Worm (Caenorhabditis elegans): Measurements from ENCODE around the gene F46F2.5.
A peak's percentile ranks its signal among the peaks of the same experiment; 100 is the strongest.

The F46F2.5 gene

DNA sequence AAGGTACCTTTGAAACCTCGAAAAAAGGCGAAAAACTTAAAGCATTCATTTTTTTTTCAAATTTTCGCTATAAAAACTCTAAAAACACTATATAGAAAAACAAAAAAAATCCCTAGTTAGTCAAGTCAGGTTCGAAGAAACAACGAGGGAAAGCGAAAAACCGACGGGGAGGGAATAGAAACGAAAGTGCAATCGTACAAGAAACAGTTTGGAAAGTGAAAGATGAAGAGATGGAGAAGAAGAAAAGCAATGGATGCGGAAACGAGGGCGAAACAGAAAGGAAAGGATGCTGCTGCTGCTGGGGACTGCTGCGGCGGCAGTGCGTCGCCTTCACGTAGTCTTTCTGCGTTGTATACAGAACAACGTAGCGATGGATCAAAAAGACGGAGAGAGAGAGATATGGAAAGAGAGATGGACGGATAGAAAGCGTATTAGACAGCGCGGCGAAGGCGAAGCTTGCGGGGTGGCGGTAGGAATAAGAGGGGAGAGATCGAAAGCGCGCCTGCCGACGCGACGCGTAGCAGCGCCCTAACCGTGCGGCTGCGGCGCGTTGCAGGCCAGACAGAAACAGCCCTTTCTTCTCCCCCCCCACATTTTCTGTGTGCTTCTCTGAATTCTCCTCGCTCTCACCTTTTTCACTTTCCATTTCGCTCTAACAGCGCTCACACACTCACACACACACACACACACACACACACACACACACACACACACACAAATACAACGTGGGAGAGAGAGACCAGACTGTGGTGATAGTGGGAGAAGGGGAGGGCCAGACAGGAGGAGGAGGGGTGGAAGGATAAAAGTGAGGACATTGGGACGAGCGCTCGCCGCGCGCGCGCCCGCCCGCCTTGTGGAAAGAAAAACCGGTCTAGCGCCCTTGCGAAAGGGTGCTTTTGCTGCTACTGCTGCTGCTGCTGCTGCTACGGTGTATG, 12.6 kb downstream of the F46F2.5 start:
- TF ChIP-seq drap-1 (GFP tag; optimal IDR thresholded peaks at IDR 0.05): peak; percentile 77
- TF ChIP-seq hlh-1 (tag; optimal IDR thresholded peaks at IDR 0.05): peak; percentile 5
- TF ChIP-seq M03D4.4 (tag; optimal IDR thresholded peaks at IDR 0.05): peak; percentile 79
- TF ChIP-seq pha-4 (tag; optimal IDR thresholded peaks at IDR 0.05): peak; percentile 83
- peak; percentile 43 for TF ChIP-seq ces-1 (GFP tag; optimal IDR thresholded peaks at IDR 0.05)
- peak; percentile 58 for TF ChIP-seq cnd-1 (tag; optimal IDR thresholded peaks at IDR 0.05)
- peak; percentile 23 for TF ChIP-seq tbx-8 (GFP tag; optimal IDR thresholded peaks at IDR 0.05)
- TF ChIP-seq unc-120 (tag; optimal IDR thresholded peaks at IDR 0.05; ENCODE audit: poor library complexity, severe bottlenecking): peak; percentile 88
- peak; percentile 46 for TF ChIP-seq bed-3 (GFP tag; optimal IDR thresholded peaks at IDR 0.05)
- TF ChIP-seq nhr-76 (tag; optimal IDR thresholded peaks at IDR 0.05): peak; percentile 59
- TF ChIP-seq snpc-4 (tag; optimal IDR thresholded peaks at IDR 0.05): no peak
- TF ChIP-seq nhr-237 (tag; optimal IDR thresholded peaks at IDR 0.05): peak; percentile 95
- TF ChIP-seq ceh-83 (GFP tag; optimal IDR thresholded peaks at IDR 0.05): peak; percentile 10
- no peak for TF ChIP-seq zip-8 (tag; optimal IDR thresholded peaks at IDR 0.05)
- peak; percentile 30 for TF ChIP-seq ceh-43 (GFP tag; optimal IDR thresholded peaks at IDR 0.05)
- TF ChIP-seq lsy-2 (tag; optimal IDR thresholded peaks at IDR 0.05): peak; percentile 61
- peak; percentile 52 for TF ChIP-seq unc-62 (GFP tag; optimal IDR thresholded peaks at IDR 0.05)
- TF ChIP-seq unc-39 (tag; optimal IDR thresholded peaks at IDR 0.05): no peak
- no peak for TF ChIP-seq elt-3 (tag; optimal IDR thresholded peaks at IDR 0.05)
- TF ChIP-seq lin-32 (GFP tag; optimal IDR thresholded peaks at IDR 0.05): no peak
- TF ChIP-seq sem-2 (GFP tag; optimal IDR thresholded peaks at IDR 0.05): peak; percentile 60
- TF ChIP-seq nhr-28 (tag; optimal IDR thresholded peaks at IDR 0.05): no peak
- no peak for TF ChIP-seq nhr-2 (tag; optimal IDR thresholded peaks at IDR 0.05)
- peak; percentile 17 for TF ChIP-seq nhr-12 (tag; optimal IDR thresholded peaks at IDR 0.05)
- TF ChIP-seq elt-1 (tag; optimal IDR thresholded peaks at IDR 0.05; ENCODE audit: borderline replicate concordance, insufficient read depth): peak; percentile 16
- TF ChIP-seq sptf-1 (tag; optimal IDR thresholded peaks at IDR 0.05): peak; percentile 81
- TF ChIP-seq mep-1 (tag; optimal IDR thresholded peaks at IDR 0.05): peak; percentile 48
- no peak for TF ChIP-seq ceh-39 (tag; optimal IDR thresholded peaks at IDR 0.05)
- peak; percentile 27 for TF ChIP-seq lin-13 (tag; optimal IDR thresholded peaks at IDR 0.05)
- peak; percentile 79 for TF ChIP-seq mls-2 (tag; optimal IDR thresholded peaks at IDR 0.05)
- peak; percentile 91 for TF ChIP-seq blmp-1 (tag; optimal IDR thresholded peaks at IDR 0.05)
- TF ChIP-seq flh-1 (GFP tag; optimal IDR thresholded peaks at IDR 0.05): peak; percentile 64
- no peak for TF ChIP-seq mab-5 (tag; optimal IDR thresholded peaks at IDR 0.05)
- TF ChIP-seq ztf-11 (tag; optimal IDR thresholded peaks at IDR 0.05): peak; percentile 51
- peak; percentile 100 for TF ChIP-seq ham-2 (GFP tag; optimal IDR thresholded peaks at IDR 0.05)

DNA sequence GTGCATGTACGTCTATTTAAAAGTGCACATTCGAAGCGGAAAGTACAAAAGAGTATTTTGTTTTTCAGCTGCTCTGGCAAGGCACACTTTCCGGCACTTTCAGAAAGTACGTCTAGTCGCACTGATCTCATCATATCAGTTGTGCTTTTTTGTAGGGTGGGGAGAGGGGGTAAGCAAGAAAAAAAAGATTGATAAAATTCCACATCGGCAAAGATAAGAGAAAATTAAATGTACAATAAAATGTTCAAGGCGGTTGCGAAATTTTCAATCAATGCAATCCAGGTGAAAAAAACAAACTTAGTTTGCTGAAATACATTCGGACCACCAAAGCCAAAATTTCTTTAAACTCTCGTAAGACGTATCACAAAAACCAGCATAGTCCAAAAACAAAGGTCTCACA, 13.7 kb downstream of the F46F2.5 start:
- TF ChIP-seq ztf-11 (tag; optimal IDR thresholded peaks at IDR 0.05): no peak
- TF ChIP-seq ceh-39 (tag; optimal IDR thresholded peaks at IDR 0.05): no peak
- TF ChIP-seq ceh-83 (GFP tag; optimal IDR thresholded peaks at IDR 0.05): no peak
- TF ChIP-seq ceh-43 (GFP tag; optimal IDR thresholded peaks at IDR 0.05): no peak
- no peak for TF ChIP-seq unc-39 (tag; optimal IDR thresholded peaks at IDR 0.05)
- TF ChIP-seq pha-4 (tag; optimal IDR thresholded peaks at IDR 0.05): no peak
- TF ChIP-seq lin-13 (tag; optimal IDR thresholded peaks at IDR 0.05): no peak
- TF ChIP-seq hlh-1 (tag; optimal IDR thresholded peaks at IDR 0.05): no peak
- no peak for TF ChIP-seq tbx-8 (GFP tag; optimal IDR thresholded peaks at IDR 0.05)
- TF ChIP-seq mep-1 (tag; optimal IDR thresholded peaks at IDR 0.05): no peak
- no peak for TF ChIP-seq bed-3 (GFP tag; optimal IDR thresholded peaks at IDR 0.05)
- no peak for TF ChIP-seq mls-2 (tag; optimal IDR thresholded peaks at IDR 0.05)
- TF ChIP-seq zip-8 (tag; optimal IDR thresholded peaks at IDR 0.05): no peak
- no peak for TF ChIP-seq sptf-1 (tag; optimal IDR thresholded peaks at IDR 0.05)

DNA sequence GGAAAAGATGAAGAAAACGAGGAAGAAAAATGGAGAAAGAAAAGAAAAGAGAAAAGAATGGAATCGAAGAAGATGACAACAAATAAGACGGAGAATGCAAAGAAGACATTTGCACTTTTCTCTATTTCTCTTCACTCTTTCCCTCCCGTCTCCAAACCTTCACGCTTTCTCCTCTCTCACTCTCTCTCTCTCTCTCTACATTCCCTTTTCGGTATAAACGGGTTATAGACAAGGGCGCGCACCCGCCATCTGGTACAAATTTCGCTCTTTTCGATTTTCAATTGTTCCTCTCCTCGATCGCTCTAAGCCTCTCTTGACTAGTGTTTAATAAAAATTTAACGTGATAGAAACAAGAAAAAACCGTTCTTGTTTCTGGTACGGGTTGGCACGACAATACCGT, 14.3 kb downstream of the F46F2.5 start:
- peak; percentile 5 for TF ChIP-seq hlh-1 (tag; optimal IDR thresholded peaks at IDR 0.05)
- peak; percentile 78 for TF ChIP-seq nhr-237 (tag; optimal IDR thresholded peaks at IDR 0.05)
- TF ChIP-seq pha-4 (tag; optimal IDR thresholded peaks at IDR 0.05): peak; percentile 60
- peak; percentile 80 for TF ChIP-seq unc-62 (GFP tag; optimal IDR thresholded peaks at IDR 0.05)
- TF ChIP-seq snpc-4 (tag; optimal IDR thresholded peaks at IDR 0.05): no peak
- peak; percentile 59 for TF ChIP-seq lsy-2 (tag; optimal IDR thresholded peaks at IDR 0.05)
- no peak for TF ChIP-seq nhr-28 (tag; optimal IDR thresholded peaks at IDR 0.05)
- no peak for TF ChIP-seq ceh-39 (tag; optimal IDR thresholded peaks at IDR 0.05)
- TF ChIP-seq mep-1 (tag; optimal IDR thresholded peaks at IDR 0.05): peak; percentile 73
- TF ChIP-seq ces-1 (GFP tag; optimal IDR thresholded peaks at IDR 0.05): peak; percentile 100
- peak; percentile 29 for TF ChIP-seq elt-3 (tag; optimal IDR thresholded peaks at IDR 0.05)
- TF ChIP-seq ceh-83 (GFP tag; optimal IDR thresholded peaks at IDR 0.05): no peak
- TF ChIP-seq unc-120 (tag; optimal IDR thresholded peaks at IDR 0.05; ENCODE audit: poor library complexity, severe bottlenecking): peak; percentile 82
- no peak for TF ChIP-seq M03D4.4 (tag; optimal IDR thresholded peaks at IDR 0.05)
- no peak for TF ChIP-seq ztf-11 (tag; optimal IDR thresholded peaks at IDR 0.05)
- TF ChIP-seq elt-1 (tag; optimal IDR thresholded peaks at IDR 0.05; ENCODE audit: borderline replicate concordance, insufficient read depth): no peak
- TF ChIP-seq drap-1 (GFP tag; optimal IDR thresholded peaks at IDR 0.05): no peak
- no peak for TF ChIP-seq bed-3 (GFP tag; optimal IDR thresholded peaks at IDR 0.05)
- peak; percentile 50 for TF ChIP-seq cnd-1 (tag; optimal IDR thresholded peaks at IDR 0.05)
- peak; percentile 96 for TF ChIP-seq blmp-1 (tag; optimal IDR thresholded peaks at IDR 0.05)
- TF ChIP-seq nhr-12 (tag; optimal IDR thresholded peaks at IDR 0.05): no peak
